Fruit fly (Drosophila melanogaster) whole organism, embryonic: Measurements from ENCODE around the gene CG11986.

ENCODE experiments used
- Aef1 ChIP-seq: fragments of 200-800 bp; sonication (Bioruptor generic); IDR thresholded peaks from 3 replicates; pipeline ENCODE4 v1.3.6; 2022; ENCODE audit warnings: missing biosample characterization, missing genetic modification characterization
- Bgb ChIP-seq: fragments of 200-800 bp; sonication (Bioruptor generic); IDR thresholded peaks from 2 replicates; pipeline ENCODE4 v1.3.6; 2022; ENCODE audit warnings: missing biosample characterization, missing genetic modification characterization; ENCODE audit not compliant: partially characterized antibody
- Bteb2 ChIP-seq: fragments of 200-800 bp; sonication (Bioruptor generic); optimal IDR thresholded peaks from 2 replicates; lab custom pipeline; 2016; ENCODE audit warnings: missing biosample characterization, missing genetic modification characterization
- CG10321 ChIP-seq: fragments of 200-800 bp; sonication (Bioruptor generic); IDR thresholded peaks from 2 replicates; pipeline ENCODE4 v1.3.6; 2022; ENCODE audit warnings: missing biosample characterization, missing genetic modification characterization
- CG11560 ChIP-seq: fragments of 200-800 bp; sonication (Bioruptor generic); IDR thresholded peaks from 3 replicates; pipeline ENCODE4 v1.3.6; 2022; ENCODE audit warnings: missing biosample characterization, missing genetic modification characterization
- CG14014 ChIP-seq: fragments of 200-800 bp; sonication (Bioruptor generic); IDR thresholded peaks from 2 replicates; pipeline ENCODE4 v1.3.6; 2022; ENCODE audit warnings: missing biosample characterization, missing genetic modification characterization
- CG14965 ChIP-seq: fragments of 200-800 bp; sonication (Bioruptor generic); optimal IDR thresholded peaks from 2 replicates; lab custom pipeline; 2016; ENCODE audit warnings: missing biosample characterization, missing genetic modification characterization, borderline replicate concordance
- CG17568 ChIP-seq: fragments of 200-800 bp; sonication (Bioruptor generic); optimal IDR thresholded peaks from 2 replicates; lab custom pipeline; 2018; ENCODE audit warnings: missing biosample characterization, mild to moderate bottlenecking, missing genetic modification characterization, moderate library complexity
- CG3065 ChIP-seq: fragments of 200-800 bp; sonication (Bioruptor generic); optimal IDR thresholded peaks from 2 replicates; lab custom pipeline; 2016; ENCODE audit warnings: missing biosample characterization, missing genetic modification characterization
- CG4328 ChIP-seq: fragments of 200-800 bp; sonication (Bioruptor generic); optimal IDR thresholded peaks from 3 replicates; lab custom pipeline; 2017; ENCODE audit warnings: missing biosample characterization, missing genetic modification reagents, missing genetic modification characterization
- CG5245 ChIP-seq: fragments of 200-800 bp; sonication (Bioruptor generic); optimal IDR thresholded peaks from 3 replicates; lab custom pipeline; 2016; ENCODE audit warnings: missing biosample characterization, missing genetic modification characterization
- CG7357 ChIP-seq: fragments of 200-800 bp; sonication (Bioruptor generic); IDR thresholded peaks from 3 replicates; pipeline ENCODE4 v1.3.6; 2022; ENCODE audit warnings: missing biosample characterization, missing genetic modification characterization
- CG7745 ChIP-seq: fragments of 200-800 bp; sonication (Bioruptor generic); optimal IDR thresholded peaks from 2 replicates; lab custom pipeline; 2018; ENCODE audit warnings: missing biosample characterization, mild to moderate bottlenecking, missing genetic modification characterization, moderate library complexity
- CG7839 ChIP-seq: fragments of 200-800 bp; sonication (Bioruptor generic); optimal IDR thresholded peaks from 3 replicates; lab custom pipeline; 2018; ENCODE audit warnings: missing biosample characterization, mild to moderate bottlenecking, missing genetic modification characterization, moderate library complexity
- CG9437 ChIP-seq: fragments of 200-800 bp; sonication (Bioruptor generic); optimal IDR thresholded peaks from 2 replicates; lab custom pipeline; 2018; ENCODE audit warnings: missing biosample characterization, mild to moderate bottlenecking, missing genetic modification characterization
- CG9727 ChIP-seq: fragments of 200-800 bp; sonication (Bioruptor generic); optimal IDR thresholded peaks from 3 replicates; lab custom pipeline; 2017; ENCODE audit warnings: missing biosample characterization, mild to moderate bottlenecking, missing genetic modification characterization
- CTCF ChIP-seq: fragments of 200-800 bp; sonication (Bioruptor generic); optimal IDR thresholded peaks from 2 replicates; lab custom pipeline; 2017; ENCODE audit warnings: missing biosample characterization, mild to moderate bottlenecking, missing genetic modification characterization, moderate library complexity
- Dref ChIP-seq: fragments of 200-800 bp; sonication (Bioruptor generic); IDR thresholded peaks from 2 replicates; pipeline ENCODE4 v1.3.6; 2022; ENCODE audit warnings: missing biosample characterization, missing genetic modification characterization
- GATAe ChIP-seq: fragments of 200-800 bp; sonication (Bioruptor generic); conservative IDR thresholded peaks from 2 replicates; pipeline ENCODE4 v1.3.6; 2022; ENCODE audit warnings: missing biosample characterization, missing genetic modification characterization
- HHEX ChIP-seq: fragments of 200-800 bp; sonication (Bioruptor generic); optimal IDR thresholded peaks from 3 replicates; lab custom pipeline; 2017; ENCODE audit warnings: missing biosample characterization, mild to moderate bottlenecking, missing genetic modification characterization, missing genetic modification reagents
- Hmx ChIP-seq: fragments of 200-800 bp; sonication (Bioruptor generic); optimal IDR thresholded peaks from 2 replicates; lab custom pipeline; 2016; ENCODE audit warnings: missing biosample characterization, missing genetic modification characterization
- Hr39 ChIP-seq: fragments of >200 bp; optimal IDR thresholded peaks from 2 replicates; lab custom pipeline; 2017
- Max ChIP-seq: fragments of 200-800 bp; sonication (Bioruptor generic); optimal IDR thresholded peaks from 2 replicates; lab custom pipeline; 2016; ENCODE audit warnings: missing biosample characterization, mild to moderate bottlenecking, missing genetic modification characterization
- Myb ChIP-seq: fragments of 200-800 bp; sonication (Bioruptor generic); optimal IDR thresholded peaks from 2 replicates; lab custom pipeline; 2016; ENCODE audit warnings: missing biosample characterization, missing genetic modification characterization
- Ptx1 ChIP-seq: fragments of 200-800 bp; sonication (Bioruptor generic); IDR thresholded peaks from 2 replicates; pipeline ENCODE4 v1.3.6; 2022; ENCODE audit warnings: missing biosample characterization, missing genetic modification characterization
- Rx ChIP-seq: fragments of 200-800 bp; sonication (Bioruptor generic); IDR thresholded peaks from 2 replicates; pipeline ENCODE4 v1.3.6; 2022; ENCODE audit warnings: missing biosample characterization, missing genetic modification characterization
- Side ChIP-seq: fragments of 200-800 bp; sonication (Bioruptor generic); optimal IDR thresholded peaks from 2 replicates; lab custom pipeline; 2016; ENCODE audit warnings: missing biosample characterization, missing genetic modification characterization
- Sry-β ChIP-seq: fragments of 200-800 bp; sonication (Bioruptor generic); optimal IDR thresholded peaks from 2 replicates; lab custom pipeline; 2018; ENCODE audit warnings: missing biosample characterization, mild to moderate bottlenecking, missing genetic modification characterization, moderate library complexity
- Usf ChIP-seq: fragments of 200-800 bp; sonication (Bioruptor generic); optimal IDR thresholded peaks from 2 replicates; lab custom pipeline; 2017; ENCODE audit warnings: missing genotype, missing biosample characterization, missing genetic modification characterization
- ac ChIP-seq: fragments of 200-800 bp; sonication (Bioruptor generic); optimal IDR thresholded peaks from 3 replicates; lab custom pipeline; 2017; ENCODE audit warnings: missing biosample characterization, mild to moderate bottlenecking, missing genetic modification characterization
- al ChIP-seq: fragments of 200-800 bp; sonication (Bioruptor generic); IDR thresholded peaks from 2 replicates; pipeline ENCODE4 v1.3.6; 2022; ENCODE audit warnings: missing biosample characterization, missing genetic modification characterization
- chif ChIP-seq, 2 experiments: fragments of 200-800 bp; sonication (Bioruptor generic); optimal IDR thresholded peaks; 3 replicates each; lab custom pipeline; 2016; ENCODE audit warnings: missing biosample characterization in 2 of 2, missing genetic modification characterization in 2 of 2
- crp ChIP-seq, 2 experiments: fragments of 200-800 bp; sonication (Bioruptor generic); optimal IDR thresholded peaks; 2 replicates in 1 of 2; 3 replicates in 1 of 2; lab custom pipeline; 2017; ENCODE audit warnings: missing biosample characterization in 2 of 2, missing genetic modification characterization in 2 of 2, mild to moderate bottlenecking in 1 of 2, moderate library complexity in 1 of 2
- ems ChIP-seq: fragments of 200-800 bp; sonication (Bioruptor generic); optimal IDR thresholded peaks from 3 replicates; lab custom pipeline; 2016; ENCODE audit warnings: missing biosample characterization, missing genetic modification characterization
- eyg ChIP-seq: fragments of 200-800 bp; sonication (Bioruptor generic); optimal IDR thresholded peaks from 3 replicates; lab custom pipeline; 2016; ENCODE audit warnings: missing biosample characterization, missing genetic modification characterization
- fu2 ChIP-seq: fragments of 200-800 bp; sonication (Bioruptor generic); optimal IDR thresholded peaks from 2 replicates; lab custom pipeline; 2016; ENCODE audit warnings: missing biosample characterization, missing genetic modification characterization
- gem ChIP-seq: fragments of 200-800 bp; sonication (Bioruptor generic); optimal IDR thresholded peaks from 2 replicates; lab custom pipeline; 2019; ENCODE audit warnings: missing biosample characterization, mild to moderate bottlenecking, missing genetic modification characterization, moderate library complexity
- gt ChIP-seq: fragments of 200-800 bp; sonication (Bioruptor generic); IDR thresholded peaks from 2 replicates; pipeline ENCODE4 v1.3.6; 2022; ENCODE audit warnings: missing biosample characterization, missing genetic modification characterization
- lov ChIP-seq, 2 experiments: fragments of 200-800 bp in 1 of 2; fragments of >200 bp in 1 of 2; sonication (Bioruptor generic) in 1 of 2; IDR thresholded peaks in 1 of 2; optimal IDR thresholded peaks in 1 of 2; 2 replicates in 1 of 2; 3 replicates in 1 of 2; pipeline versions ENCODE4 v1.3.6 to Lab custom; 2017 to 2022; ENCODE audit warnings: missing biosample characterization in 1 of 2, missing genetic modification characterization in 1 of 2
- pho ChIP-seq: fragments of 200-800 bp; sonication (Bioruptor generic); optimal IDR thresholded peaks from 2 replicates; lab custom pipeline; 2016; ENCODE audit warnings: missing biosample characterization, missing genetic modification characterization
- pum ChIP-seq: fragments of 200-800 bp; sonication (Bioruptor generic); optimal IDR thresholded peaks from 2 replicates; lab custom pipeline; 2016; ENCODE audit warnings: missing biosample characterization, missing genetic modification characterization
- sd ChIP-seq: fragments of 200-800 bp; sonication (Bioruptor generic); optimal IDR thresholded peaks from 3 replicates; lab custom pipeline; 2018; ENCODE audit warnings: missing biosample characterization, mild to moderate bottlenecking, missing genetic modification characterization, moderate library complexity
- sens ChIP-seq: fragments of 200-800 bp; sonication (Bioruptor generic); peaks from one replicate; lab custom pipeline; 2016; ENCODE audit warnings: missing biosample characterization, missing genetic modification characterization
- shn ChIP-seq: fragments of 200-800 bp; sonication (Bioruptor generic); optimal IDR thresholded peaks from 3 replicates; lab custom pipeline; 2016; ENCODE audit warnings: missing biosample characterization, missing genetic modification characterization
- ssp ChIP-seq: fragments of 200-800 bp; sonication (Bioruptor generic); IDR thresholded peaks from 2 replicates; pipeline ENCODE4 v1.3.6; 2022; ENCODE audit warnings: missing biosample characterization, missing genetic modification characterization
- stc ChIP-seq: fragments of 200-800 bp; sonication (Bioruptor generic); IDR thresholded peaks from 2 replicates; pipeline ENCODE4 v1.3.6; 2022; ENCODE audit warnings: missing biosample characterization, missing genetic modification characterization
- tap ChIP-seq: fragments of 200-800 bp; optimal IDR thresholded peaks from 3 replicates; lab custom pipeline; 2019; ENCODE audit warnings: missing biosample characterization, mild to moderate bottlenecking, missing genetic modification characterization, moderate library complexity
- tup ChIP-seq: fragments of 200-800 bp; sonication (Bioruptor generic); optimal IDR thresholded peaks from 2 replicates; lab custom pipeline; 2016; ENCODE audit warnings: missing biosample characterization, mild to moderate bottlenecking, missing genetic modification characterization, moderate library complexity
- vfl ChIP-seq: fragments of 200-800 bp; sonication (Bioruptor generic); optimal IDR thresholded peaks from 2 replicates; lab custom pipeline; 2016; ENCODE audit warnings: missing biosample characterization, missing genetic modification characterization
- yki ChIP-seq: fragments of >200 bp; optimal IDR thresholded peaks from 3 replicates; lab custom pipeline; 2018
- zen2 ChIP-seq: fragments of 200-800 bp; sonication (Bioruptor generic); IDR thresholded peaks from 3 replicates; pipeline ENCODE4 v1.3.6; 2022; ENCODE audit warnings: missing biosample characterization, missing genetic modification characterization; ENCODE audit not compliant: partially characterized antibody

The CG11986 gene

DNA sequence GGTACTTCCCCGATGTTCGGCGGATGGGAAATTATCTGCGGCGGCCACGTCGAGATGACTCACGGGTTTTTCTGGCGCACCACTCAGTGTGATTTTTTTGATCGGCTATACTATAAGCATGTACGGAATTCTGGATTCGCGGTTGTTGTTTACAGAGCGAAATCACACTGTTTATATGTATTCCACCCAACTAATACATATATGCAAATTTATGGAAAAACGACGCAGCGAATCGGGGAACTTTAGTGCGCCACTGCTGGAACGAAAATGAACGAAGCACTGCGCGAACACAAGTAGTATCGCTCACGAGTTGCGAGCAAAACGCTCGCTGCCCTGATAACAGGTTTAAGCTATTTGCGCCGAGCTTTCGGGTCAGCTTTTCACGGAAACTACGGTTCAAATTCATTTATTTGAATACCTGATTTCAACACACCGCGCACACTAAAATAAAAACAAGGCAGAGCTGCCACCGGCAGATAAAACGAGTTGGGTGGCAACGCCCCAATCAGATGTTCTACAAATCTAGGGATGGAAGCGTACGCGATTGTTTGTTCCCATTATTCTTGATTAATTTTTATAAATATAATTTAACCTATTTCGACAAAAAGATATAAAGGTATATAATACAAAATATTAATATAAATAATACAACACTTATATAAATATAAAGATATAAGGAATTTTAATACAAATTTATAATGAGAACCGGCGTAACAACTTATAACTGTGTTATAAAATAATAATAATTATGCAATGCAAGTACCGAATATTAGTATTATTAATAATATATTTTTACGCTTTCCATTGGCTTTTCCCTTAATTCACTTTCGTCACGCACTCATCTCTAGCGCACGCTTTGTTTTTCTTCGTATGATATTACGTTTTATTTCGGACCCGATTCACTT lies 32.6 kb downstream of the CG11986 start, which contains the start of gene Rel (continued):
- no peak for TF ChIP-seq vfl
- TF ChIP-seq CG7839 (tag; lab: Kevin White, UChicago): peak; percentile 82
- no peak for TF ChIP-seq CG7745 (tag; lab: Kevin White, UChicago)
- TF ChIP-seq crp (GFP tag; optimal IDR thresholded peaks at IDR 0.05; lab: Kevin White, UChicago): peak; percentile 32 to 89
- no peak for TF ChIP-seq Sry-β (GFP tag; lab: Kevin White, UChicago)
- TF ChIP-seq CG10321 (GFP tag; lab: Robert Waterston, UW): no peak
- TF ChIP-seq CG17568 (GFP tag; lab: Kevin White, UChicago): no peak
- TF ChIP-seq CTCF (GFP tag; lab: Kevin White, UChicago): peak; percentile 51
- peak; percentile 68 for TF ChIP-seq CG4328
- no peak for TF ChIP-seq Dref (GFP tag; lab: Robert Waterston, UW)
- TF ChIP-seq tup (GFP tag; lab: Kevin White, UChicago): no peak
- peak; percentile 11 for TF ChIP-seq HHEX (GFP tag; lab: Kevin White, UChicago)
- TF ChIP-seq pho (GFP tag; lab: Kevin White, UChicago): peak; percentile 24
- no peak for TF ChIP-seq CG14014 (GFP tag; lab: Robert Waterston, UW)
- peak; percentile 13 for TF ChIP-seq eyg
- TF ChIP-seq Bteb2 (GFP tag; lab: Kevin White, UChicago): no peak
- no peak for TF ChIP-seq fu2 (GFP tag; lab: Kevin White, UChicago)
- TF ChIP-seq pum: no peak
- TF ChIP-seq gt: no peak
- TF ChIP-seq ac: no peak
- peak; percentile 66 for TF ChIP-seq sens (GFP tag; lab: Kevin White, UChicago)
- TF ChIP-seq CG5245 (GFP tag; lab: Kevin White, UChicago): peak; percentile 45
- no peak for TF ChIP-seq CG14965
- TF ChIP-seq Myb (GFP tag; lab: Kevin White, UChicago): peak; percentile 73
- TF ChIP-seq Usf (GFP tag; lab: Kevin White, UChicago): peak; percentile 57
- TF ChIP-seq Bgb: no peak
- no peak for TF ChIP-seq yki (lab: Kevin White, UChicago)
- no peak for TF ChIP-seq zen2 (GFP tag; lab: Robert Waterston, UW)
- TF ChIP-seq Ptx1 (GFP tag; lab: Robert Waterston, UW): no peak
- TF ChIP-seq lov (optimal IDR thresholded peaks at IDR 0.05; lab: Kevin White, UChicago): no peak
- no peak for TF ChIP-seq lov (GFP tag; IDR thresholded peaks at IDR 0.05; lab: Robert Waterston, UW)
- TF ChIP-seq CG7357 (GFP tag; lab: Robert Waterston, UW): no peak
- TF ChIP-seq ems: no peak
- peak; percentile 97 for TF ChIP-seq CG9437 (GFP tag; lab: Kevin White, UChicago)
- peak; percentile 56 for TF ChIP-seq Max (GFP tag; lab: Kevin White, UChicago)
- TF ChIP-seq Side: peak; percentile 45
- peak; percentile 89 for TF ChIP-seq gem (tag; lab: Kevin White, UChicago)
- no peak for TF ChIP-seq CG11560 (tag; lab: Robert Waterston, UW)
- peak; percentile 81 for TF ChIP-seq CG9727 (GFP tag; lab: Kevin White, UChicago)
- no peak for TF ChIP-seq chif (GFP tag; optimal IDR thresholded peaks at IDR 0.05; lab: Kevin White, UChicago)
- TF ChIP-seq CG3065 (GFP tag; lab: Kevin White, UChicago): no peak
- no peak for TF ChIP-seq GATAe (GFP tag; lab: Robert Waterston, UW)
- peak; percentile 77 for TF ChIP-seq tap (tag; lab: Kevin White, UChicago)
- TF ChIP-seq al (GFP tag; lab: Robert Waterston, UW): no peak
- TF ChIP-seq ssp (GFP tag; lab: Robert Waterston, UW): no peak
- no peak for TF ChIP-seq Aef1 (GFP tag; lab: Robert Waterston, UW)
- TF ChIP-seq Hmx: no peak
- TF ChIP-seq stc: no peak
- no peak for TF ChIP-seq Hr39 (lab: Kevin White, UChicago)
- TF ChIP-seq Rx (GFP tag; lab: Robert Waterston, UW): no peak
- peak; percentile 40 for TF ChIP-seq shn
- peak; percentile 96 for TF ChIP-seq sd (tag; lab: Kevin White, UChicago)
